Fruit fly (Drosophila melanogaster): ENCODE measurements around the gene sog.

The sog gene

DNA sequence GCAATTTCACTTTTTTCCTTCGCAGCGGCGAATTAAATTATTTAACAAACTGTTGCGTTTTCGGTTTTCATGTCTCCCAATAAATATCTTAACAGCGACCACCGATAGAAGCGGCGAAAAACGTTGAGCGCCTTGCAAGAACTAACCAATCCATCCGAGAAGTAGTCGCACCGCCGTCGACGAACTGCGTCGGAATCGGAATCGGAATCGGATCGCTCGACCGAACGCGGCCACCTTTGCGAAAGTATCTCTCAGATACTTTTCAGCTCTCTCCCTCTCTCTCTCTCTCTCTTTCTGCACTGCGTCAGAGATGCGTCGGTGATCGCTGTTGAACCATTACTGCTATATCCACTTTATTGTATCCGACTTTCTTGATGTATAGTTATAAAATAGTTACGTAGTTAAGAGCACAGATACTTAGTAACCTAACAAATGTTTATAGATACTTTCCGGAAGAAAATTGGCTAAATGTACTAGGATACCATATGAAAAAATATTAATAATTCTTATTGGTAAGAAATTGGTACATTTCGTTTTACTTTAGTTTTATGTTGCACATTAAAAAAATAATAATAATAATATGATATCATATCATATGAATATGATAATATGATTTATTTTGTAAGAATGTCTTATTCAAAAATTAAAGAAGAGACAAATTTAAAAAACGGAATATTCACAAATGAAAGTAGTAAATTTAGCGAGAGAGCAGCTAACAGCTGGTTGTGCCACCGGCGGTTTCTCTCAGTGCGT is 39.6 kb downstream of the sog start, which contains the start of gene Chsy (continued):
- peak; percentile 3 for TF ChIP-seq Nf-YB (GFP tag; optimal IDR thresholded peaks at IDR 0.05)
- TF ChIP-seq prd (optimal IDR thresholded peaks at IDR 0.05): no peak
- TF ChIP-seq prd (GFP tag; IDR thresholded peaks at IDR 0.05): peak; percentile 24; the same call in 1 of the 3 replicates
- no peak for TF ChIP-seq Scr (GFP tag; IDR thresholded peaks at IDR 0.05; ENCODE audit: partially characterized antibody)
- no peak for TF ChIP-seq usp (GFP tag; optimal IDR thresholded peaks at IDR 0.05)
- no peak for TF ChIP-seq CG6654 (GFP tag; optimal IDR thresholded peaks at IDR 0.05)
- no peak for TF ChIP-seq org-1 (GFP tag; optimal IDR thresholded peaks at IDR 0.05)
- peak; percentile 4 for TF ChIP-seq dmrt99B (tag; optimal IDR thresholded peaks at IDR 0.05)
- TF ChIP-seq CG31388 (GFP tag; optimal IDR thresholded peaks at IDR 0.05): no peak
- no peak for TF ChIP-seq knrl (GFP tag; IDR thresholded peaks at IDR 0.05; ENCODE audit: partially characterized antibody)
- no peak; the same call in 1 of the 2 replicates for TF ChIP-seq seq (GFP tag; IDR thresholded peaks at IDR 0.05)
- TF ChIP-seq CG13624 (GFP tag; optimal IDR thresholded peaks at IDR 0.05): no peak
- TF ChIP-seq CG10209 (GFP tag; optimal IDR thresholded peaks at IDR 0.05): no peak
- no peak for TF ChIP-seq CG8089 (GFP tag; optimal IDR thresholded peaks at IDR 0.05)
- TF ChIP-seq Ravus (GFP tag; IDR thresholded peaks at IDR 0.05): no peak
- no peak for TF ChIP-seq CG1792 (GFP tag; optimal IDR thresholded peaks at IDR 0.05)
- peak; percentile 46; the same call in 1 of the 2 replicates for TF ChIP-seq NFAT (GFP tag; IDR thresholded peaks at IDR 0.05)
- TF ChIP-seq CG9609 (GFP tag; optimal IDR thresholded peaks at IDR 0.05): no peak
- no peak for TF ChIP-seq pum (GFP tag; optimal IDR thresholded peaks at IDR 0.05)
- TF ChIP-seq CG17361 (GFP tag; IDR thresholded peaks at IDR 0.05): peak; percentile 53; the same call in 2 of the 3 replicates
- no peak for TF ChIP-seq fd102C (GFP tag; optimal IDR thresholded peaks at IDR 0.05)
- no peak for TF ChIP-seq CG18599 (GFP tag; optimal IDR thresholded peaks at IDR 0.05)
- no peak for TF ChIP-seq CG30020 (tag; optimal IDR thresholded peaks at IDR 0.05)
- TF ChIP-seq Deaf1 (tag; optimal IDR thresholded peaks at IDR 0.05): peak; percentile 95
- no peak for TF ChIP-seq dmrt11E (tag; optimal IDR thresholded peaks at IDR 0.05)
- no peak for TF ChIP-seq CG6683 (GFP tag; optimal IDR thresholded peaks at IDR 0.05)
- TF ChIP-seq ara (GFP tag; IDR thresholded peaks at IDR 0.05): no peak
- no peak for TF ChIP-seq toy (GFP tag; IDR thresholded peaks at IDR 0.05)
- TF ChIP-seq CG3407 (GFP tag; optimal IDR thresholded peaks at IDR 0.05): no peak
- no peak for TF ChIP-seq Atf3 (GFP tag; optimal IDR thresholded peaks at IDR 0.05)
- TF ChIP-seq CG1603 (tag; optimal IDR thresholded peaks at IDR 0.05): no peak
- no peak for TF ChIP-seq Usf (GFP tag; optimal IDR thresholded peaks at IDR 0.05)
- no peak for TF ChIP-seq tx (GFP tag; optimal IDR thresholded peaks at IDR 0.05)
- TF ChIP-seq CG8944 (GFP tag; optimal IDR thresholded peaks at IDR 0.05): no peak
- no peak for TF ChIP-seq dpn (GFP tag; optimal IDR thresholded peaks at IDR 0.05)
- no peak for TF ChIP-seq onecut (GFP tag; IDR thresholded peaks at IDR 0.05)
- TF ChIP-seq btn (GFP tag; optimal IDR thresholded peaks at IDR 0.05): no peak
- no peak for TF ChIP-seq CG11504 (tag; optimal IDR thresholded peaks at IDR 0.05)
- no peak for TF ChIP-seq CG7745 (tag; optimal IDR thresholded peaks at IDR 0.05)
- TF ChIP-seq CG1602 (GFP tag; optimal IDR thresholded peaks at IDR 0.05): no peak
- TF ChIP-seq CG11695 (GFP tag; IDR thresholded peaks at IDR 0.05): 0 out of 3 replicates have a peak, but pooled peaks have one; percentile 29
- TF ChIP-seq CG5953 (GFP tag; IDR thresholded peaks at IDR 0.05): no peak
- TF ChIP-seq luna (GFP tag; optimal IDR thresholded peaks at IDR 0.05): no peak
- TF ChIP-seq CG4328 (GFP tag; optimal IDR thresholded peaks at IDR 0.05): no peak
- no peak for TF ChIP-seq CG5245 (GFP tag; optimal IDR thresholded peaks at IDR 0.05)
- peak; percentile 53; the same call in 1 of the 2 replicates for TF ChIP-seq Adf1 (GFP tag; IDR thresholded peaks at IDR 0.05)
- no peak for TF ChIP-seq sug (tag; optimal IDR thresholded peaks at IDR 0.05)
- no peak for TF ChIP-seq emc (GFP tag; optimal IDR thresholded peaks at IDR 0.05)
- TF ChIP-seq row (GFP tag; IDR thresholded peaks at IDR 0.05): peak; percentile 80
- no peak for TF ChIP-seq CG14014 (GFP tag; IDR thresholded peaks at IDR 0.05)
- no peak for TF ChIP-seq CG43689 (GFP tag; IDR thresholded peaks at IDR 0.05)
